Worm (Caenorhabditis elegans) whole organism, L4/young adult: ENCODE data around the gene F43E2.1.

Experiments used
- W03F9.2 ChIP-seq: fragments of 150-350 bp; optimal IDR thresholded peaks from 2 replicates; lab custom pipeline; 2014; ENCODE audit warnings: missing biosample characterization, missing genetic modification characterization
- dao-5 ChIP-seq: sonication (generic microtip); optimal IDR thresholded peaks from 2 replicates; lab custom pipeline; 2016; ENCODE audit warnings: missing genotype, missing genetic modification characterization, moderate library complexity, missing compliant biosample characterization
- him-1 ChIP-seq: sonication (generic microtip); optimal IDR thresholded peaks from 2 replicates; lab custom pipeline; 2016; ENCODE audit warnings: missing genotype, missing genetic modification reagents, missing genetic modification characterization, missing compliant biosample characterization

- TF ChIP-seq W03F9.2 (tag; lab: Kevin White, UChicago) (no peak), him-1 (tag; lab: Kevin White, UChicago) (no peak), dao-5 (tag; lab: Kevin White, UChicago) (no peak)
Measured at ce11 chrII:7341572-7342303, 33.3 kb upstream of the F43E2.1 start.
